Worm (Caenorhabditis elegans): ENCODE measurements around the gene kgb-2.

Gene kgb-2

ce11 chrIV:3654214-3654613 is 47.6 kb downstream of the kgb-2 start (continued):
- TF ChIP-seq ztf-26 (tag; optimal IDR thresholded peaks at IDR 0.05): peak; percentile 67
- no peak for TF ChIP-seq snpc-4 (GFP tag; optimal IDR thresholded peaks at IDR 0.05)
- TF ChIP-seq snpc-4 (tag; optimal IDR thresholded peaks at IDR 0.05): no peak
- TF ChIP-seq hsf-1 (GFP tag; IDR thresholded peaks at IDR 0.05): peak; percentile 62; the same call in 1 of the 2 replicates
- TF ChIP-seq sea-2 (GFP tag; IDR thresholded peaks at IDR 0.05): no peak

ce11 chrIV:3654823-3655222 is 48.2 kb downstream of the kgb-2 start:
- TF ChIP-seq Y95B8A.8 (GFP tag; IDR thresholded peaks at IDR 0.05) (no peak), lin-26 (GFP tag; IDR thresholded peaks at IDR 0.05) (no peak), F57A8.1 (GFP tag; optimal IDR thresholded peaks at IDR 0.05) (no peak), ZK185.1 (tag; optimal IDR thresholded peaks at IDR 0.05; ENCODE audit: poor library complexity, severe bottlenecking) (no peak), D2030.7 (GFP tag; IDR thresholded peaks at IDR 0.05) (no peak), ekl-4 (GFP tag; IDR thresholded peaks at IDR 0.05) (no peak), xnd-1 (tag; optimal IDR thresholded peaks at IDR 0.05) (no peak)

- no peak for TF ChIP-seq hmg-1.2 (GFP tag; IDR thresholded peaks at IDR 0.05)
- no peak for TF ChIP-seq lin-54 (GFP tag; optimal IDR thresholded peaks at IDR 0.05)
- no peak for TF ChIP-seq aptf-2 (GFP tag; conservative IDR thresholded peaks at IDR 0.05)
Measured at ce11 chrIV:3655896-3656295, 49.3 kb downstream of the kgb-2 start.

All from whole organism, young adult.